Fruit fly (Drosophila melanogaster): Measurements from ENCODE around the gene CG34277.

dm6 chr3R:5357935-5358414, 11.4 kb upstream of the CG34277 start, which contains the start of gene Prosbeta7:
- TF ChIP-seq CG3838 (GFP tag; optimal IDR thresholded peaks at IDR 0.05) (no peak), CG18619 (GFP tag; optimal IDR thresholded peaks at IDR 0.05) (no peak), CG13287 (GFP tag; IDR thresholded peaks at IDR 0.05; ENCODE audit: partially characterized antibody) (peak; percentile 90), ash1 (GFP tag; optimal IDR thresholded peaks at IDR 0.05) (no peak), CG11504 (tag; optimal IDR thresholded peaks at IDR 0.05) (peak; percentile 28), CG13296 (GFP tag; optimal IDR thresholded peaks at IDR 0.05) (no peak), CG6175 (GFP tag; IDR thresholded peaks at IDR 0.05) (no peak), Xrp1 (GFP tag; IDR thresholded peaks at IDR 0.05) (no peak), Ssrp (tag; optimal IDR thresholded peaks at IDR 0.05) (no peak)
